Fruit fly (Drosophila melanogaster) whole organism, embryonic: ENCODE data around the gene CG10738.
A peak's percentile ranks its signal among the peaks of the same experiment; 100 is the strongest.

Source experiments
- Atf3 ChIP-seq: fragments of 200-800 bp; sonication (Bioruptor generic); optimal IDR thresholded peaks from 3 replicates; lab custom pipeline; 2016; ENCODE audit warnings: missing biosample characterization, missing genetic modification characterization
- B-H1 ChIP-seq: fragments of 200-800 bp; sonication (Bioruptor generic); IDR thresholded peaks from 3 replicates; pipeline ENCODE4 v1.3.6; 2022; ENCODE audit warnings: missing biosample characterization, missing genetic modification characterization
- B-H2 ChIP-seq: fragments of 200-800 bp; sonication (Bioruptor generic); optimal IDR thresholded peaks from 2 replicates; lab custom pipeline; 2018; ENCODE audit warnings: missing biosample characterization, mild to moderate bottlenecking, missing genetic modification characterization
- C15 ChIP-seq: fragments of 200-800 bp; sonication (Bioruptor generic); IDR thresholded peaks from 3 replicates; pipeline ENCODE4 v1.3.6; 2022; ENCODE audit warnings: missing biosample characterization, missing genetic modification characterization
- CG11695 ChIP-seq: fragments of 200-800 bp; sonication (Bioruptor generic); IDR thresholded peaks from 3 replicates; pipeline ENCODE4 v1.3.6; 2022; ENCODE audit warnings: missing biosample characterization, missing genetic modification characterization
- CG12236 ChIP-seq: fragments of 200-800 bp; sonication (Bioruptor generic); optimal IDR thresholded peaks from 2 replicates; lab custom pipeline; 2016; ENCODE audit warnings: missing biosample characterization, missing genetic modification characterization
- CG1233 ChIP-seq: fragments of 200-800 bp; sonication (Bioruptor generic); optimal IDR thresholded peaks from 4 replicates; lab custom pipeline; 2018; ENCODE audit warnings: missing biosample characterization, mild to moderate bottlenecking, missing genetic modification characterization
- CG12769 ChIP-seq: fragments of 200-800 bp; sonication (Bioruptor generic); optimal IDR thresholded peaks from 2 replicates; lab custom pipeline; 2019; ENCODE audit warnings: missing biosample characterization, mild to moderate bottlenecking, missing genetic modification characterization, moderate library complexity
- CG13123 ChIP-seq: fragments of 200-800 bp; sonication (Bioruptor generic); optimal IDR thresholded peaks from 2 replicates; lab custom pipeline; 2016; ENCODE audit warnings: missing biosample characterization, missing genetic modification characterization
- CG14014 ChIP-seq: fragments of 200-800 bp; sonication (Bioruptor generic); IDR thresholded peaks from 2 replicates; pipeline ENCODE4 v1.3.6; 2022; ENCODE audit warnings: missing biosample characterization, missing genetic modification characterization
- CG15073 ChIP-seq: fragments of 200-800 bp; sonication (Bioruptor generic); optimal IDR thresholded peaks from 2 replicates; lab custom pipeline; 2016; ENCODE audit warnings: missing biosample characterization, missing genetic modification characterization
- CG15479 ChIP-seq: fragments of 200-800 bp; sonication (Bioruptor generic); optimal IDR thresholded peaks from 3 replicates; lab custom pipeline; 2019; ENCODE audit warnings: missing biosample characterization, mild to moderate bottlenecking, missing genetic modification characterization, moderate library complexity
- CG18764 ChIP-seq: fragments of 200-800 bp; sonication (Bioruptor generic); optimal IDR thresholded peaks from 3 replicates; lab custom pipeline; 2016; ENCODE audit warnings: missing biosample characterization, missing genetic modification characterization
- CG2129 ChIP-seq: fragments of 200-800 bp; sonication (Bioruptor generic); IDR thresholded peaks from 2 replicates; pipeline ENCODE4 v1.3.6; 2022; ENCODE audit warnings: missing biosample characterization, missing genetic modification characterization; ENCODE audit not compliant: partially characterized antibody
- CG31224 ChIP-seq: fragments of 200-800 bp; sonication (Bioruptor generic); IDR thresholded peaks from 2 replicates; pipeline ENCODE4 v1.3.6; 2022; ENCODE audit warnings: missing biosample characterization, missing genetic modification characterization
- CG32767 ChIP-seq: fragments of 200-800 bp; sonication (Bioruptor generic); IDR thresholded peaks from 2 replicates; pipeline ENCODE4 v1.3.6; 2022; ENCODE audit warnings: missing biosample characterization, missing genetic modification characterization
- CG33557 ChIP-seq: fragments of 200-800 bp; sonication (Bioruptor generic); optimal IDR thresholded peaks from 2 replicates; lab custom pipeline; 2019; ENCODE audit warnings: missing biosample characterization, mild to moderate bottlenecking, missing genetic modification characterization, moderate library complexity
- CG6791 ChIP-seq: fragments of 200-800 bp; sonication (Bioruptor generic); IDR thresholded peaks from 3 replicates; pipeline ENCODE4 v1.3.6; 2022; ENCODE audit warnings: missing biosample characterization, missing genetic modification characterization; ENCODE audit not compliant: partially characterized antibody
- CG7556 ChIP-seq: fragments of 200-800 bp; sonication (Bioruptor generic); optimal IDR thresholded peaks from 2 replicates; lab custom pipeline; 2017; ENCODE audit warnings: missing biosample characterization, mild to moderate bottlenecking, missing genetic modification characterization
- CG8388 ChIP-seq: fragments of 200-800 bp; sonication (Bioruptor generic); optimal IDR thresholded peaks from 2 replicates; lab custom pipeline; 2019; ENCODE audit warnings: missing biosample characterization, mild to moderate bottlenecking, missing genetic modification characterization, moderate library complexity
- CG9215 ChIP-seq: fragments of 200-800 bp; sonication (Bioruptor generic); IDR thresholded peaks from 2 replicates; pipeline ENCODE4 v1.3.6; 2022; ENCODE audit warnings: missing biosample characterization, missing genetic modification characterization
- CTCF ChIP-seq: fragments of 200-800 bp; sonication (Bioruptor generic); optimal IDR thresholded peaks from 2 replicates; lab custom pipeline; 2017; ENCODE audit warnings: missing biosample characterization, mild to moderate bottlenecking, missing genetic modification characterization, moderate library complexity
- D19B ChIP-seq: fragments of 200-800 bp; sonication (Bioruptor generic); optimal IDR thresholded peaks from 2 replicates; lab custom pipeline; 2017; ENCODE audit warnings: missing biosample characterization, mild to moderate bottlenecking, missing genetic modification characterization
- Eip74EF ChIP-seq, 2 experiments: fragments of 200-800 bp in 1 of 2; fragments of >200 bp in 1 of 2; sonication (Bioruptor generic) in 1 of 2; optimal IDR thresholded peaks; 2 replicates each; lab custom pipeline; 2017 to 2019; ENCODE audit warnings: missing biosample characterization in 2 of 2, missing genetic modification characterization in 2 of 2, mild to moderate bottlenecking in 1 of 2, moderate library complexity in 1 of 2
- HmgD ChIP-seq: fragments of 200-800 bp; sonication (Bioruptor generic); optimal IDR thresholded peaks from 3 replicates; lab custom pipeline; 2016; ENCODE audit warnings: missing biosample characterization, missing genetic modification characterization
- HmgZ ChIP-seq: fragments of 200-800 bp; sonication (Bioruptor generic); optimal IDR thresholded peaks from 2 replicates; lab custom pipeline; 2018; ENCODE audit warnings: missing biosample characterization, mild to moderate bottlenecking, missing genetic modification characterization
- Hmx ChIP-seq: fragments of 200-800 bp; sonication (Bioruptor generic); optimal IDR thresholded peaks from 2 replicates; lab custom pipeline; 2016; ENCODE audit warnings: missing biosample characterization, missing genetic modification characterization
- Lhr ChIP-seq: fragments of 200-800 bp; sonication (Bioruptor generic); optimal IDR thresholded peaks from 3 replicates; lab custom pipeline; 2017; ENCODE audit warnings: mild to moderate bottlenecking, missing biosample characterization, missing genetic modification reagents, missing genetic modification characterization
- MESR4 ChIP-seq: fragments of 200-800 bp; sonication (Bioruptor generic); optimal IDR thresholded peaks from 2 replicates; lab custom pipeline; 2018; ENCODE audit warnings: missing biosample characterization, mild to moderate bottlenecking, missing genetic modification characterization, moderate library complexity
- Nf-YC ChIP-seq: fragments of 200-800 bp; optimal IDR thresholded peaks from 3 replicates; lab custom pipeline; 2019; ENCODE audit warnings: missing biosample characterization, mild to moderate bottlenecking, missing genetic modification characterization, moderate library complexity
- PHDP ChIP-seq: fragments of 200-800 bp; sonication (Bioruptor generic); optimal IDR thresholded peaks from 3 replicates; lab custom pipeline; 2018; ENCODE audit warnings: missing biosample characterization, mild to moderate bottlenecking, missing genetic modification characterization, moderate library complexity
- Ravus ChIP-seq: fragments of 200-800 bp; sonication (Bioruptor generic); IDR thresholded peaks from 2 replicates; pipeline ENCODE4 v1.3.6; 2022; ENCODE audit warnings: missing biosample characterization, missing genetic modification characterization
- Sry-β ChIP-seq: fragments of 200-800 bp; sonication (Bioruptor generic); optimal IDR thresholded peaks from 2 replicates; lab custom pipeline; 2018; ENCODE audit warnings: missing biosample characterization, mild to moderate bottlenecking, missing genetic modification characterization, moderate library complexity
- ase ChIP-seq: fragments of 200-800 bp; sonication (Bioruptor generic); IDR thresholded peaks from 3 replicates; pipeline ENCODE4 v1.3.6; 2022; ENCODE audit warnings: missing biosample characterization, missing genetic modification characterization
- bab2 ChIP-seq: fragments of 200-800 bp; sonication (Bioruptor generic); optimal IDR thresholded peaks from 2 replicates; lab custom pipeline; 2016; ENCODE audit warnings: missing biosample characterization, missing genetic modification characterization
- da ChIP-seq: fragments of 200-800 bp; sonication (Bioruptor generic); optimal IDR thresholded peaks from 2 replicates; lab custom pipeline; 2016; ENCODE audit warnings: missing biosample characterization, missing genetic modification characterization
- ftz-f1 ChIP-seq: fragments of 200-800 bp; sonication (Bioruptor generic); optimal IDR thresholded peaks from 2 replicates; lab custom pipeline; 2016; ENCODE audit warnings: missing biosample characterization, missing genetic modification characterization
- grau ChIP-seq: fragments of 200-800 bp; optimal IDR thresholded peaks from 3 replicates; lab custom pipeline; 2019; ENCODE audit warnings: missing biosample characterization, mild to moderate bottlenecking, missing genetic modification characterization, moderate library complexity
- lbe ChIP-seq: fragments of 200-800 bp; sonication (Bioruptor generic); optimal IDR thresholded peaks from 2 replicates; lab custom pipeline; 2016; ENCODE audit warnings: missing biosample characterization, mild to moderate bottlenecking, missing genetic modification characterization
- lmd ChIP-seq: fragments of 200-800 bp; sonication (Bioruptor generic); IDR thresholded peaks from 2 replicates; pipeline ENCODE4 v1.3.6; 2022; ENCODE audit warnings: missing biosample characterization, missing genetic modification characterization
- pfk ChIP-seq: fragments of 200-800 bp; sonication (Bioruptor generic); optimal IDR thresholded peaks from 2 replicates; lab custom pipeline; 2018; ENCODE audit warnings: missing biosample characterization, mild to moderate bottlenecking, missing genetic modification characterization, moderate library complexity
- ro ChIP-seq: fragments of 200-800 bp; sonication (Bioruptor generic); IDR thresholded peaks from 2 replicates; pipeline ENCODE4 v1.3.6; 2022; ENCODE audit warnings: missing biosample characterization, missing genetic modification characterization
- run ChIP-seq: fragments of 200-800 bp; sonication (Bioruptor generic); optimal IDR thresholded peaks from 3 replicates; lab custom pipeline; 2018; ENCODE audit warnings: missing biosample characterization, mild to moderate bottlenecking, missing genetic modification characterization
- schlank ChIP-seq: fragments of 200-800 bp; sonication (Bioruptor generic); optimal IDR thresholded peaks from 2 replicates; lab custom pipeline; 2018; ENCODE audit warnings: missing biosample characterization, mild to moderate bottlenecking, missing genetic modification characterization
- sens ChIP-seq: fragments of 200-800 bp; sonication (Bioruptor generic); peaks from one replicate; lab custom pipeline; 2016; ENCODE audit warnings: missing biosample characterization, missing genetic modification characterization
- sima ChIP-seq: fragments of 200-800 bp; sonication (Bioruptor generic); optimal IDR thresholded peaks from 2 replicates; lab custom pipeline; 2016; ENCODE audit warnings: missing biosample characterization, missing genetic modification characterization
- ssp ChIP-seq: fragments of 200-800 bp; sonication (Bioruptor generic); IDR thresholded peaks from 2 replicates; pipeline ENCODE4 v1.3.6; 2022; ENCODE audit warnings: missing biosample characterization, missing genetic modification characterization
- sug ChIP-seq: fragments of 200-800 bp; optimal IDR thresholded peaks from 2 replicates; lab custom pipeline; 2019; ENCODE audit warnings: missing biosample characterization, mild to moderate bottlenecking, missing genetic modification characterization, moderate library complexity
- wdn ChIP-seq: fragments of 200-800 bp; sonication (Bioruptor generic); IDR thresholded peaks from 2 replicates; pipeline ENCODE4 v1.3.6; 2022; ENCODE audit warnings: missing biosample characterization, missing genetic modification characterization

Gene CG10738

dm6 chr3L:13476566-13477452 is 26.2 kb downstream of the CG10738 start (continued):
- TF ChIP-seq HmgZ (tag; lab: Kevin White, UChicago) = peak; percentile 82
- peak in 1 of 2 experiments; percentile 93 for TF ChIP-seq Eip74EF (GFP tag; optimal IDR thresholded peaks at IDR 0.05; lab: Kevin White, UChicago)
- peak; percentile 64 for TF ChIP-seq CTCF (GFP tag; lab: Kevin White, UChicago)
- TF ChIP-seq Hmx = peak; percentile 83
- peak; percentile 93 for TF ChIP-seq PHDP
- TF ChIP-seq CG9215 = peak; percentile 87
- TF ChIP-seq Ravus (GFP tag; lab: Robert Waterston, UW) = peak; percentile 45
- peak; percentile 65 for TF ChIP-seq Lhr (GFP tag; lab: Kevin White, UChicago)
- peak; percentile 30 for TF ChIP-seq Sry-β (GFP tag; lab: Kevin White, UChicago)
- TF ChIP-seq D19B (GFP tag; lab: Kevin White, UChicago) = peak; percentile 79
- TF ChIP-seq CG8388 (GFP tag; lab: Kevin White, UChicago) = peak; percentile 90
- peak; percentile 65 for TF ChIP-seq B-H2 (GFP tag; lab: Kevin White, UChicago)
- TF ChIP-seq grau (tag; lab: Kevin White, UChicago) = peak; percentile 93
- TF ChIP-seq run (tag; lab: Kevin White, UChicago) = peak; percentile 81
- TF ChIP-seq CG31224 (GFP tag; lab: Robert Waterston, UW) = peak; percentile 75
- TF ChIP-seq Atf3 = peak; percentile 28
- peak; percentile 91 for TF ChIP-seq CG32767 (GFP tag; lab: Robert Waterston, UW)
- no peak for TF ChIP-seq sima (GFP tag; lab: Kevin White, UChicago)
- TF ChIP-seq CG12236 (GFP tag; lab: Kevin White, UChicago) = peak; percentile 26
- peak; percentile 84 for TF ChIP-seq CG1233 (GFP tag; lab: Kevin White, UChicago)
- peak; percentile 56 for TF ChIP-seq CG13123 (GFP tag; lab: Kevin White, UChicago)
- peak; percentile 96 for TF ChIP-seq sens (GFP tag; lab: Kevin White, UChicago)
- peak; percentile 47 for TF ChIP-seq CG33557 (GFP tag; lab: Kevin White, UChicago)
- TF ChIP-seq MESR4 = no peak
- no peak for TF ChIP-seq pfk (GFP tag; lab: Kevin White, UChicago)
- TF ChIP-seq CG14014 = peak; percentile 79
- TF ChIP-seq CG12769 = peak; percentile 39
- no peak for TF ChIP-seq CG6791 (GFP tag; lab: Robert Waterston, UW)
- no peak for TF ChIP-seq ftz-f1 (GFP tag; lab: Kevin White, UChicago)
- TF ChIP-seq schlank (tag; lab: Kevin White, UChicago) = peak; percentile 63
- TF ChIP-seq ssp (GFP tag; lab: Robert Waterston, UW) = peak; percentile 82
- TF ChIP-seq da = peak; percentile 28
- TF ChIP-seq ase (GFP tag; lab: Robert Waterston, UW) = peak; percentile 71
- TF ChIP-seq CG15479 (GFP tag; lab: Kevin White, UChicago) = no peak
- TF ChIP-seq CG11695 (GFP tag; lab: Robert Waterston, UW) = peak; percentile 89
- peak; percentile 41 for TF ChIP-seq HmgD (GFP tag; lab: Kevin White, UChicago)
- peak; percentile 78 for TF ChIP-seq B-H1
- TF ChIP-seq CG18764 (GFP tag; lab: Kevin White, UChicago) = peak; percentile 79
- TF ChIP-seq ro = no peak
- peak; percentile 61 for TF ChIP-seq wdn (GFP tag; lab: Robert Waterston, UW)
- TF ChIP-seq C15 (GFP tag; lab: Robert Waterston, UW) = peak; percentile 55; the same call in 1 of the 3 replicates
- TF ChIP-seq CG7556 (GFP tag; lab: Kevin White, UChicago) = peak; percentile 94
- TF ChIP-seq Nf-YC (tag; lab: Kevin White, UChicago) = peak; percentile 74
- TF ChIP-seq sug (tag; lab: Kevin White, UChicago) = peak; percentile 77
- TF ChIP-seq lmd (GFP tag; lab: Robert Waterston, UW) = peak; percentile 92
- 0 out of 2 replicates have a peak, but pooled peaks have one; percentile 21 for TF ChIP-seq CG2129 (GFP tag; lab: Robert Waterston, UW)
- TF ChIP-seq CG15073 = peak; percentile 44
- TF ChIP-seq lbe (GFP tag; lab: Kevin White, UChicago) = peak; percentile 49
- peak; percentile 67 for TF ChIP-seq bab2 (GFP tag; lab: Kevin White, UChicago)
